Worm (Caenorhabditis elegans) whole organism, midembryonic: Measurements from ENCODE around the gene dhp-2.

ENCODE experiments used
- T22C8.4 ChIP-seq: fragments of 200-800 bp; sonication (Bioruptor generic); IDR thresholded peaks from 2 replicates; pipeline ENCODE4 v1.3.6; 2022; ENCODE audit warnings: missing genetic modification characterization, missing compliant biosample characterization
- cog-1 ChIP-seq: sonication (generic microtip); optimal IDR thresholded peaks from 2 replicates; lab custom pipeline; 2016; ENCODE audit warnings: missing genetic modification characterization, missing compliant biosample characterization
- flt-1 ChIP-seq: fragments of 200-800 bp; sonication (Bioruptor generic); IDR thresholded peaks from 2 replicates; pipeline ENCODE4 v1.3.6; 2022; ENCODE audit warnings: missing genetic modification characterization, missing compliant biosample characterization
- klf-2 ChIP-seq: fragments of 200-800 bp; sonication (Bioruptor generic); conservative IDR thresholded peaks from 2 replicates; pipeline ENCODE4 v1.3.6; 2022; ENCODE audit warnings: missing genetic modification reagents, missing genetic modification characterization, missing compliant biosample characterization
- med-1 ChIP-seq: sonication (generic microtip); optimal IDR thresholded peaks from 2 replicates; lab custom pipeline; 2017; ENCODE audit warnings: missing genetic modification characterization, mild to moderate bottlenecking, missing compliant biosample characterization, antibody characterized with exemption, missing genetic modification reagents; ENCODE audit not compliant: insufficient read depth
- ref-1 ChIP-seq: fragments of 200-800 bp; sonication (Bioruptor generic); conservative IDR thresholded peaks from 2 replicates; pipeline ENCODE4 v1.3.6; 2022; ENCODE audit warnings: missing genetic modification reagents, missing genetic modification characterization, missing compliant biosample characterization
- tab-1 ChIP-seq: fragments of 200-800 bp; sonication (Bioruptor generic); IDR thresholded peaks from 2 replicates; pipeline ENCODE4 v1.3.6; 2022; ENCODE audit warnings: missing genetic modification characterization, missing compliant biosample characterization
- ztf-23 ChIP-seq: fragments of 200-800 bp; sonication (Bioruptor generic); IDR thresholded peaks from 2 replicates; pipeline ENCODE4 v1.3.6; 2022; ENCODE audit warnings: missing genetic modification reagents, missing genetic modification characterization, missing compliant biosample characterization
- ztf-29 ChIP-seq: fragments of 200-800 bp; sonication (Bioruptor generic); IDR thresholded peaks from 2 replicates; pipeline ENCODE4 v1.3.6; 2022; ENCODE audit warnings: missing genetic modification reagents, missing genetic modification characterization, missing compliant biosample characterization

Gene dhp-2

DNA sequence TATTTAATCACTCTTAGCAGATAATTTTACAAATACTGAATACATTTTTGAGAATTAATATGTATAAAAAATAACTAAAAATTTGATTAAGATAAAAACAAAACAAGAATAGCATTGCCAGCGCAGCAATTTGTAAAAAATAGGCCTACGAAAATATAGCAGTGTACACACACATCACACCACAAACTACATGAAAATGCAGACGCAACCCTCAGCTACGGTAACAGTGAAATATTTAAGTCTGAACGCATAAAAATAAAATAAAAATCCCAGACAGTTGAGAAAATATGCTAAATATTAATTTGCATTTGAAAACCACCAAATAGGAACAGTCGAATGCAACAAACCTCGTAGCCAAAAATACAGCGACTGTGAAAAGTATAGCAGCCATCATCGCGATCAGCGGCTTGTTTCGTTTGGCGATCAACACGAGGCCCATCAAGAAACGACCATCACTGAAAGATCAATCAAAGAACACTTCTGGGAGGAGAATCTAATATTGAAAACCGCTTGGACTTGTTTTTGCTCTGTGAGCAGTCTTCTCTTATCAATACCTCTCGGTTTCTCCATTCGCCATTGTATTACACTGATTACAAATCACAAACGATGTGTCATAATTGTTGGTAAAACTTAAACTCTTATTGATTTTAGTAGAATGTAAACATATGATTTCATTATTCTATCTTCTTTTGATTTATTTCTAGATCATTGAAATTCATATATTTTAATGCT lies 20.7 kb downstream of the dhp-2 start, which contains the start of gene pyp-1:
Gene pyp-1, minus strand, starts transcription at position 439 of the 732 bp plus-strand sequence.
- TF ChIP-seq T22C8.4 (GFP tag; lab: Robert Waterston, UW) (no peak), med-1 (no peak), ref-1 (no peak), ztf-23 (no peak), klf-2 (GFP tag; lab: Robert Waterston, UW) (no peak), flt-1 (GFP tag; lab: Robert Waterston, UW) (no peak), ztf-29 (no peak), tab-1 (GFP tag; lab: Robert Waterston, UW) (no peak)

DNA sequence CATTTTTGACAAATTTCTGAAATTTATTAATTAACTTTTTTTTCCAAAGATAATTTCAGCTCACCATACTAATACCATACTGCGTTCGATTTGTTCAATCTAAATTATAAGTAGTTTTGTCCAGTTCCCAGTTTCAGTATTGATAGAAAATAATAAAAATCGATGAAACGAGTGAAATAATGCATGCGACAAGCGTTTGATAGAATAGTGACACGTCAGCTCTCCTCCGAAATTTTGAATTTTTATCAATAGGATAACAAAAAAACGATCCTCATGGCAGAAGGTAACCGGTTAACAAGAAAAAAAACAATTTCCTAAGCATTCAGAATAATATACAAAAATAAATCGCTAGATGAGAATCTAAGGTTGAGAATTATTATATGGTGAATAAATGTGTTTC lies 23.8 kb downstream of the dhp-2 start, which contains the start of gene C47E12.3:
Gene C47E12.3, minus strand, starts transcription at position 101 of the 400 bp plus-strand sequence.
- TF ChIP-seq ztf-29 = no peak
- TF ChIP-seq tab-1 (GFP tag; lab: Robert Waterston, UW) = no peak
- TF ChIP-seq ref-1 = no peak
- TF ChIP-seq ztf-23 = no peak
- TF ChIP-seq flt-1 (GFP tag; lab: Robert Waterston, UW) = no peak
- TF ChIP-seq med-1 = no peak
- no peak for TF ChIP-seq cog-1 (tag; lab: Kevin White, UChicago)
- no peak for TF ChIP-seq T22C8.4 (GFP tag; lab: Robert Waterston, UW)
- no peak for TF ChIP-seq klf-2 (GFP tag; lab: Robert Waterston, UW)

ce11 chrIV:10003372-10003771 lies 25.4 kb downstream of the dhp-2 start, which contains the start of the genes C47E12.2 and sars-1:
C47E12.2 (minus strand) TSS chrIV:10003502.
sars-1 (plus strand) TSS chrIV:10003726.
- TF ChIP-seq ztf-23 (no peak), ztf-29 (no peak), ref-1 (no peak), T22C8.4 (GFP tag; lab: Robert Waterston, UW) (no peak), tab-1 (GFP tag; lab: Robert Waterston, UW) (no peak), flt-1 (GFP tag; lab: Robert Waterston, UW) (no peak), klf-2 (GFP tag; lab: Robert Waterston, UW) (no peak), med-1 (no peak), cog-1 (tag; lab: Kevin White, UChicago) (no peak)

ce11 chrIV:10006792-10007191 lies 28.9 kb downstream of the dhp-2 start, which contains the start of gene C47E12.13:
C47E12.13 (minus strand) TSS chrIV:10006892.
- TF ChIP-seq ztf-23 (no peak), ref-1 (no peak)

- TF ChIP-seq med-1 (no peak), ztf-23 (no peak), flt-1 (GFP tag; lab: Robert Waterston, UW) (no peak), T22C8.4 (GFP tag; lab: Robert Waterston, UW) (no peak), cog-1 (tag; lab: Kevin White, UChicago) (no peak), ztf-29 (no peak), ref-1 (no peak), tab-1 (GFP tag; lab: Robert Waterston, UW) (no peak), klf-2 (GFP tag; lab: Robert Waterston, UW) (no peak)
Observed at ce11 chrIV:10007758-10008157, 29.8 kb downstream of the dhp-2 start.

DNA sequence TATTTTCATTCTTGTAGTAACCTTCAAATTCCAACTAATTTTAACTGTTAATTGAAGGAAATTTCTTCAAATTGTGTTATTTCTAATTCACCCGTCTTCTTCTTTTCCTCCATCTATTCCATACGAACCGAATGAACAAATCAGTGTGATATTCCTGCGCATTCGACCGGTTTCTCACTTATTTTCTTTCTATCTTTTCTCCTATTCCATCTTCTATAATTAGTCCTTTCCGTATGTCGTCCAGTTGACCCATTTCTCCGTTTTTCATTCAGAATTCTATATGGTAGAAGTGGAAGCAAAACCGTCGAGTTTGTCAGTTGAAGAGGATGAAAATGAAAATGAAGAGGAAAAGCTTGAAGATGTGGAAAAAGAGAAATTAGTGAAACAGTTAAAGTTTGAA lies 31.6 kb downstream of the dhp-2 start, which contains the start of gene magu-4:
Gene magu-4, plus strand, starts transcription at position 218 of the 400 bp plus-strand sequence.
- TF ChIP-seq ztf-29 (no peak), med-1 (no peak), tab-1 (GFP tag; lab: Robert Waterston, UW) (no peak), klf-2 (GFP tag; lab: Robert Waterston, UW) (no peak), ztf-23 (no peak), T22C8.4 (GFP tag; lab: Robert Waterston, UW) (no peak), flt-1 (GFP tag; lab: Robert Waterston, UW) (no peak), cog-1 (tag; lab: Kevin White, UChicago) (no peak), ref-1 (no peak)

ce11 chrIV:10016977-10017376 lies 39.1 kb downstream of the dhp-2 start, which contains the start of gene ent-7:
ent-7 (plus strand) TSS chrIV:10017277.
- TF ChIP-seq ref-1 (no peak), ztf-23 (no peak), flt-1 (GFP tag; lab: Robert Waterston, UW) (no peak), klf-2 (GFP tag; lab: Robert Waterston, UW) (no peak), cog-1 (tag; lab: Kevin White, UChicago) (no peak), T22C8.4 (GFP tag; lab: Robert Waterston, UW) (no peak), tab-1 (GFP tag; lab: Robert Waterston, UW) (no peak), med-1 (no peak), ztf-29 (no peak)

ce11 chrIV:10017633-10018032 lies 39.7 kb downstream of the dhp-2 start, which contains the start of gene F44D12.2:
F44D12.2 (minus strand) TSS chrIV:10017733.
- no peak for TF ChIP-seq cog-1 (tag; lab: Kevin White, UChicago)
- TF ChIP-seq T22C8.4 (GFP tag; lab: Robert Waterston, UW) = no peak
- TF ChIP-seq flt-1 (GFP tag; lab: Robert Waterston, UW) = no peak
- no peak for TF ChIP-seq ref-1
- no peak for TF ChIP-seq med-1
- no peak for TF ChIP-seq tab-1 (GFP tag; lab: Robert Waterston, UW)
- no peak for TF ChIP-seq klf-2 (GFP tag; lab: Robert Waterston, UW)

ce11 chrIV:10021283-10021682 lies 43.4 kb downstream of the dhp-2 start, which contains the start of gene F44D12.19:
F44D12.19 (plus strand) TSS chrIV:10021583.
- no peak for TF ChIP-seq tab-1 (GFP tag; lab: Robert Waterston, UW)
- TF ChIP-seq ztf-29 = no peak
- TF ChIP-seq cog-1 (tag; lab: Kevin White, UChicago) = no peak
- TF ChIP-seq klf-2 (GFP tag; lab: Robert Waterston, UW) = no peak

DNA sequence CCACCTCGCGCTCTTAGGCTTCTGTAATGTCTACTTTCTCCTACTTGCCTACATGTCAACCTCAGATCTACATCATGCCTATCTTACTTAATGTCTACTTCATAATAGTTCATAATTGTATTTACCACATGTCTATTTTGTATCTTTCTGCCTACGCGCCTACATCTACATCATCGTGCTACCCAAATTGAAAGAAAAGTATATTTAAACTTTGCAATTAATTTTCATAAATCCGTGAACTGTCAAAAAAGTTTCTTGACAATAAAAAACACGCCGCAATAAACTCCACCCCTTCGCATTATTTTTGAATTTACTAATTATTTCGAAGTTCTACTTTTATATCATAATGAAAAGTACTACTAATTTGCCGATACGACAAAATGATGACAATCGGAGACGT lies 45.1 kb downstream of the dhp-2 start, which contains the start of gene F44D12.8:
Gene F44D12.8, plus strand, starts transcription at position 301 of the 400 bp plus-strand sequence.
- TF ChIP-seq flt-1 (GFP tag; lab: Robert Waterston, UW) (no peak), ztf-23 (no peak), klf-2 (GFP tag; lab: Robert Waterston, UW) (no peak), ztf-29 (no peak), cog-1 (tag; lab: Kevin White, UChicago) (no peak), med-1 (no peak), tab-1 (GFP tag; lab: Robert Waterston, UW) (no peak), ref-1 (no peak), T22C8.4 (GFP tag; lab: Robert Waterston, UW) (no peak)
